Worm (Caenorhabditis elegans) whole organism, L4 larva: ENCODE measurements around the gene K08D8.5.

Experiments used
- D1046.2 ChIP-seq: fragments of 200-800 bp; sonication (Bioruptor generic); IDR thresholded peaks from 2 replicates; pipeline ENCODE4 v1.3.6; 2022; ENCODE audit warnings: missing genetic modification characterization, missing compliant biosample characterization
- F10B5.3 ChIP-seq: sonication (generic microtip); optimal IDR thresholded peaks from 2 replicates; lab custom pipeline; 2016; ENCODE audit warnings: mild to moderate bottlenecking, missing genetic modification characterization, missing compliant biosample characterization
- F26F4.8 ChIP-seq: fragments of 200-800 bp; sonication (Bioruptor generic); conservative IDR thresholded peaks from 2 replicates; pipeline ENCODE4 v1.3.6; 2022; ENCODE audit warnings: missing genetic modification characterization, missing compliant biosample characterization
- ZK546.5 ChIP-seq, 2 experiments: sonication (generic microtip); optimal IDR thresholded peaks; 2 replicates each; lab custom pipeline; 2017; ENCODE audit warnings: missing biosample characterization in 2 of 2, missing genetic modification characterization in 2 of 2
- aha-1 ChIP-seq: fragments of 150-350 bp; peaks from one replicate; lab custom pipeline; 2014; ENCODE audit warnings: missing biosample characterization, missing genetic modification characterization
- aly-2 ChIP-seq: sonication (generic microtip); optimal IDR thresholded peaks from 2 replicates; lab custom pipeline; 2018; ENCODE audit warnings: missing biosample characterization, missing genetic modification characterization
- arid-1 ChIP-seq: fragments of 200-800 bp; sonication (Bioruptor generic); conservative IDR thresholded peaks from 2 replicates; pipeline ENCODE4 v1.3.6; 2022; ENCODE audit warnings: missing genetic modification reagents, missing genetic modification characterization, missing compliant biosample characterization
- attf-4 ChIP-seq: sonication (generic microtip); optimal IDR thresholded peaks from 3 replicates; lab custom pipeline; 2017; ENCODE audit warnings: missing biosample characterization, missing genetic modification characterization
- ceh-82 ChIP-seq: sonication (generic microtip); optimal IDR thresholded peaks from 2 replicates; lab custom pipeline; 2017; ENCODE audit warnings: missing biosample characterization, missing genetic modification characterization
- ces-1 ChIP-seq: fragments of 150-350 bp; sonication (generic microtip); optimal IDR thresholded peaks from 4 replicates; lab custom pipeline; 2014; ENCODE audit warnings: missing biosample characterization, missing genetic modification reagents, missing genetic modification characterization
- cey-2 ChIP-seq: sonication (generic microtip); optimal IDR thresholded peaks from 3 replicates; lab custom pipeline; 2017; ENCODE audit warnings: missing genetic modification characterization, mild to moderate bottlenecking, missing compliant biosample characterization, antibody characterized with exemption, borderline replicate concordance; ENCODE audit not compliant: insufficient read depth
- ctbp-1 ChIP-seq: fragments of 200-800 bp; sonication (Bioruptor generic); IDR thresholded peaks from 2 replicates; pipeline ENCODE4 v1.3.6; 2022; ENCODE audit warnings: missing genetic modification reagents, missing genetic modification characterization, missing compliant biosample characterization
- daf-16 ChIP-seq, 3 experiments: sonication (generic microtip); optimal IDR thresholded peaks; 2 replicates each; lab custom pipeline; 2016 to 2017; ENCODE audit warnings: missing genetic modification characterization in 3 of 3, missing genetic modification reagents in 3 of 3, mild to moderate bottlenecking in 2 of 3, missing compliant biosample characterization in 2 of 3, missing biosample characterization in 1 of 3, moderate library complexity in 1 of 3
- daf-19 ChIP-seq: fragments of 200-800 bp; sonication (Bioruptor generic); conservative IDR thresholded peaks from 2 replicates; pipeline ENCODE4 v1.3.6; 2022; ENCODE audit warnings: missing genetic modification characterization, missing compliant biosample characterization
- daf-8 ChIP-seq: fragments of 200-800 bp; sonication (Bioruptor generic); IDR thresholded peaks from 2 replicates; pipeline ENCODE4 v1.3.6; 2022; ENCODE audit warnings: missing genetic modification characterization, missing compliant biosample characterization
- dmd-6 ChIP-seq: fragments of 200-800 bp; sonication (Bioruptor generic); IDR thresholded peaks from 2 replicates; pipeline ENCODE4 v1.3.6; 2022; ENCODE audit warnings: missing genetic modification reagents, missing genetic modification characterization, missing compliant biosample characterization
- dmd-9 ChIP-seq: fragments of 200-800 bp; sonication (Bioruptor generic); IDR thresholded peaks from 2 replicates; pipeline ENCODE4 v1.3.6; 2022; ENCODE audit warnings: missing genetic modification reagents, missing genetic modification characterization, missing compliant biosample characterization
- dpl-1 ChIP-seq: fragments of 150-350 bp; optimal IDR thresholded peaks from 2 replicates; lab custom pipeline; 2014; ENCODE audit warnings: missing biosample characterization, missing genetic modification reagents, missing genetic modification characterization
- dve-1 ChIP-seq: sonication (generic microtip); optimal IDR thresholded peaks from 2 replicates; lab custom pipeline; 2017; ENCODE audit warnings: antibody characterized with exemption, mild to moderate bottlenecking, missing genetic modification characterization, missing compliant biosample characterization; ENCODE audit not compliant: insufficient read depth
- hif-1 ChIP-seq, 2 experiments: sonication (generic microtip); optimal IDR thresholded peaks; 2 replicates each; lab custom pipeline; 2016 to 2017; ENCODE audit warnings: missing compliant biosample characterization in 2 of 2, missing genetic modification characterization in 2 of 2, missing genetic modification reagents in 2 of 2, missing genotype in 2 of 2, mild to moderate bottlenecking in 1 of 2
- hlh-11 ChIP-seq: fragments of 200-800 bp; sonication (Bioruptor generic); optimal IDR thresholded peaks from 2 replicates; lab custom pipeline; 2018; ENCODE audit warnings: mild to moderate bottlenecking, missing genetic modification characterization, missing compliant biosample characterization
- hlh-30 ChIP-seq: sonication (generic microtip); optimal IDR thresholded peaks from 2 replicates; lab custom pipeline; 2017; ENCODE audit warnings: antibody characterized with exemption, mild to moderate bottlenecking, missing genetic modification characterization, missing compliant biosample characterization; ENCODE audit not compliant: insufficient read depth
- lim-7 ChIP-seq: fragments of 200-800 bp; sonication (Bioruptor generic); IDR thresholded peaks from 2 replicates; pipeline ENCODE4 v1.3.6; 2022; ENCODE audit warnings: missing genetic modification characterization, missing compliant biosample characterization
- lin-13 ChIP-seq: fragments of 150-350 bp; optimal IDR thresholded peaks from 2 replicates; lab custom pipeline; 2014; ENCODE audit warnings: missing biosample characterization, missing genetic modification reagents, missing genetic modification characterization
- lsy-2 ChIP-seq, 2 experiments: fragments of 150-350 bp in 1 of 2; sonication (generic microtip) in 1 of 2; optimal IDR thresholded peaks; 2 replicates each; lab custom pipeline; 2014 to 2017; ENCODE audit warnings: missing biosample characterization in 2 of 2, missing genetic modification characterization in 2 of 2
- madf-9 ChIP-seq: fragments of 200-800 bp; sonication (Bioruptor generic); conservative IDR thresholded peaks from 2 replicates; pipeline ENCODE4 v1.3.6; 2022; ENCODE audit warnings: missing genetic modification reagents, missing genetic modification characterization, missing compliant biosample characterization
- nhr-237 ChIP-seq: sonication (generic microtip); optimal IDR thresholded peaks from 2 replicates; lab custom pipeline; 2017; ENCODE audit warnings: missing biosample characterization, missing genetic modification characterization
- nhr-28 ChIP-seq: fragments of 150-350 bp; optimal IDR thresholded peaks from 2 replicates; lab custom pipeline; 2014; ENCODE audit warnings: missing biosample characterization, missing genetic modification characterization
- nhr-48 ChIP-seq: sonication (generic microtip); optimal IDR thresholded peaks from 2 replicates; lab custom pipeline; 2016; ENCODE audit warnings: mild to moderate bottlenecking, missing genetic modification characterization, missing compliant biosample characterization
- php-3 ChIP-seq: fragments of 200-800 bp; sonication (Bioruptor generic); IDR thresholded peaks from 2 replicates; pipeline ENCODE4 v1.3.6; 2022; ENCODE audit warnings: missing genetic modification reagents, missing genetic modification characterization, missing compliant biosample characterization
- pqm-1 ChIP-seq: sonication (generic microtip); optimal IDR thresholded peaks from 2 replicates; lab custom pipeline; 2017; ENCODE audit warnings: missing biosample characterization, missing genetic modification characterization
- sdz-12 ChIP-seq: fragments of 200-800 bp; sonication (Bioruptor generic); optimal IDR thresholded peaks from 2 replicates; lab custom pipeline; 2018; ENCODE audit warnings: mild to moderate bottlenecking, missing genetic modification characterization, missing compliant biosample characterization
- set-16 ChIP-seq: fragments of 200-800 bp; sonication (Bioruptor generic); IDR thresholded peaks from 2 replicates; pipeline ENCODE4 v1.3.6; 2022; ENCODE audit warnings: missing genetic modification reagents, missing genetic modification characterization, missing compliant biosample characterization
- skn-1 ChIP-seq: fragments of 150-350 bp; optimal IDR thresholded peaks from 2 replicates; lab custom pipeline; 2014; ENCODE audit warnings: missing biosample characterization, missing genetic modification characterization
- unc-62 ChIP-seq, 3 experiments: fragments of 150-350 bp in 1 of 3; sonication (generic microtip); optimal IDR thresholded peaks in 2 of 3; peaks in 1 of 3; 1 replicate in 1 of 3; 2 replicates in 2 of 3; lab custom pipeline; 2014 to 2017; ENCODE audit warnings: missing biosample characterization in 3 of 3, missing genetic modification characterization in 3 of 3, missing genetic modification reagents in 3 of 3, missing genotype in 1 of 3
- zag-1 ChIP-seq: fragments of 150-350 bp; optimal IDR thresholded peaks from 2 replicates; lab custom pipeline; 2014; ENCODE audit warnings: missing biosample characterization, missing genetic modification characterization
- zfp-2 ChIP-seq: sonication (generic microtip); optimal IDR thresholded peaks from 2 replicates; lab custom pipeline; 2016; ENCODE audit warnings: mild to moderate bottlenecking, missing genetic modification characterization, missing compliant biosample characterization
- ztf-11 ChIP-seq: fragments of 150-350 bp; optimal IDR thresholded peaks from 2 replicates; lab custom pipeline; 2014; ENCODE audit warnings: missing biosample characterization, missing genetic modification characterization

K08D8.5 gene

DNA sequence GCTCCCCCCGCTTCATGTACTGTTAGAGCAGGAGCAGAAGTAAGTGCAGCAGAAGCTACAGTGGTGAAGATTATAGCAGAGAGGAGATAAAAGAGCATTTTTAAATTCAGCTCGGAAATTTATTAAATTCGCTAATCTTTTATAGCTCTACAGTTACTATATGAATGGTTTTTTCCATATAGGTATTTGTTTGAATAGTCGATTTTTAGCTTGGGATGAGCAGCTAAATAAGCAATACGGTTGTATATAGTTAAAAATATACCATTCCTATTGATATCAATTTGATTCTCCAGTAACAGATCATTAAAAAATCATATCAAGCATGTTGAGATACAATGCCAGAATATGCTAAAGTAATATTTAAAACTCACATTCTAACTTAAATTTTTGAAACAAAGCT lies 14.7 kb upstream of the K08D8.5 start, which contains the start of gene srlf-5 (continued):
- no peak for TF ChIP-seq hif-1 (tag; optimal IDR thresholded peaks at IDR 0.05; lab: Kevin White, UChicago)

- no peak for TF ChIP-seq lin-13
- TF ChIP-seq dpl-1 (GFP tag; lab: Kevin White, UChicago) = no peak
- TF ChIP-seq F26F4.8 = no peak
- TF ChIP-seq aly-2 (tag; lab: Kevin White, UChicago) = no peak
- no peak for TF ChIP-seq set-16 (GFP tag; lab: Robert Waterston, UW)
- TF ChIP-seq madf-9 (GFP tag; lab: Robert Waterston, UW) = no peak
Observed at ce11 chrIV:12924332-12924731, 12.4 kb upstream of the K08D8.5 start, which contains the start of gene srlf-4. Gene srlf-4 (minus strand): TSS chrIV:12924432.

DNA sequence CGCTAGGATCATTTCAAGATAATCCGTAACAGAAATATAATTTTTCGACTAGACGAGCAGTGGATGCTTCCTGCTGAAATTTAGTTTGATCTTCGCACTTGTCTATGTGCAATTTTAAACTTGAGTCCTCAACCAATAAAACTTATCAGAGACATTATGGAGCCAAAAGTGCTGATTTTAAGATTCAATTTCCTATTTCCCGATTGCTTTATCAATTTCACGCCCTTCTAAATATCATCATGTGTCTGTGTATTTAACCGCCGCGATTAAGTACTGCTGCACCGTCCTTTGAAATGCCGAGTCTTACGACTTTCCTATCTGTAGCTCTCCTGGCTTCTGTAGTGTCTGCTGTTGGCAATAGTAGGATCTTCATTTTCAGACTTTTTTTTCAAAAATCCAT lies 9.1 kb upstream of the K08D8.5 start, which contains the start of gene C32H11.4:
Gene C32H11.4 (plus strand): TSS at position 238 of the 400 bp plus-strand sequence.
- TF ChIP-seq nhr-28 (peak; percentile 8), zag-1 (no peak), daf-19 (no peak), pqm-1 (tag; lab: Kevin White, UChicago) (peak; percentile 73), lsy-2 (tag; optimal IDR thresholded peaks at IDR 0.05; lab: Kevin White, UChicago) (no peak), nhr-237 (no peak), ctbp-1 (GFP tag; lab: Robert Waterston, UW) (no peak), zfp-2 (no peak), daf-16 (GFP tag; optimal IDR thresholded peaks at IDR 0.05; lab: Kevin White, UChicago) (no peak), daf-16 (tag; optimal IDR thresholded peaks at IDR 0.05; lab: Kevin White, UChicago) (peak; percentile 64), lim-7 (no peak), nhr-48 (tag; lab: Kevin White, UChicago) (peak; percentile 67), unc-62 (GFP tag; optimal IDR thresholded peaks at IDR 0.05 in 1 of 2; lab: Kevin White, UChicago) (no peak), unc-62 (tag; optimal IDR thresholded peaks at IDR 0.05; lab: Kevin White, UChicago) (no peak), F10B5.3 (no peak), dmd-9 (GFP tag; lab: Robert Waterston, UW) (no peak), arid-1 (GFP tag; lab: Robert Waterston, UW) (no peak), attf-4 (tag; lab: Kevin White, UChicago) (no peak), ZK546.5 (tag; optimal IDR thresholded peaks at IDR 0.05; lab: Kevin White, UChicago) (no peak), cey-2 (tag; lab: Kevin White, UChicago) (no peak), hlh-30 (no peak), lin-13 (no peak), hlh-11 (tag; lab: Kevin White, UChicago) (peak; percentile 46), ztf-11 (no peak), aha-1 (tag; lab: Kevin White, UChicago) (no peak), ceh-82 (tag; lab: Kevin White, UChicago) (no peak), dve-1 (tag; lab: Kevin White, UChicago) (no peak), php-3 (GFP tag; lab: Robert Waterston, UW) (peak; percentile 69), sdz-12 (GFP tag; lab: Kevin White, UChicago) (no peak), skn-1 (tag; lab: Kevin White, UChicago) (no peak), dmd-6 (GFP tag; lab: Robert Waterston, UW) (peak; percentile 82), daf-8 (no peak), ces-1 (GFP tag; lab: Kevin White, UChicago) (no peak), D1046.2 (GFP tag; lab: Robert Waterston, UW) (no peak), aly-2 (tag; lab: Kevin White, UChicago) (no peak)
